Fruit fly (Drosophila melanogaster) whole organism, embryonic: ENCODE results near the gene Gyc88E.
A peak's percentile ranks its signal among the peaks of the same experiment; 100 is the strongest.

Experiments used
- BtbVII ChIP-seq: fragments of 200-800 bp; sonication (Bioruptor generic); optimal IDR thresholded peaks from 3 replicates; lab custom pipeline; 2017; ENCODE audit warnings: missing biosample characterization, mild to moderate bottlenecking, missing genetic modification characterization
- CG10267 ChIP-seq: fragments of 200-800 bp; sonication (Bioruptor generic); optimal IDR thresholded peaks from 2 replicates; lab custom pipeline; 2018; ENCODE audit warnings: missing biosample characterization, mild to moderate bottlenecking, missing genetic modification characterization, moderate library complexity
- CG10366 ChIP-seq: fragments of 200-800 bp; sonication (Bioruptor generic); IDR thresholded peaks from 2 replicates; pipeline ENCODE4 v1.3.6; 2022; ENCODE audit warnings: missing biosample characterization, missing genetic modification characterization
- CG11696 ChIP-seq: fragments of 200-800 bp; sonication (Bioruptor generic); IDR thresholded peaks from 2 replicates; pipeline ENCODE4 v1.3.6; 2022; ENCODE audit warnings: missing biosample characterization, missing genetic modification characterization
- CG12299 ChIP-seq: fragments of 200-800 bp; sonication (Bioruptor generic); optimal IDR thresholded peaks from 2 replicates; lab custom pipeline; 2018; ENCODE audit warnings: missing biosample characterization, mild to moderate bottlenecking, missing genetic modification characterization
- CG12769 ChIP-seq: fragments of 200-800 bp; sonication (Bioruptor generic); optimal IDR thresholded peaks from 2 replicates; lab custom pipeline; 2019; ENCODE audit warnings: missing biosample characterization, mild to moderate bottlenecking, missing genetic modification characterization, moderate library complexity
- CG13424 ChIP-seq: fragments of 200-800 bp; sonication (Bioruptor generic); optimal IDR thresholded peaks from 2 replicates; lab custom pipeline; 2019; ENCODE audit warnings: missing biosample characterization, mild to moderate bottlenecking, missing genetic modification characterization, moderate library complexity
- CG13775 ChIP-seq: fragments of 200-800 bp; sonication (Bioruptor generic); optimal IDR thresholded peaks from 3 replicates; lab custom pipeline; 2017; ENCODE audit warnings: missing biosample characterization, mild to moderate bottlenecking, missing genetic modification characterization
- CG15514 ChIP-seq: fragments of 200-800 bp; sonication (Bioruptor generic); optimal IDR thresholded peaks from 3 replicates; lab custom pipeline; 2017; ENCODE audit warnings: missing biosample characterization, missing genetic modification characterization, mild to moderate bottlenecking, moderate library complexity, missing genetic modification reagents
- CG17186 ChIP-seq: fragments of 200-800 bp; sonication (Bioruptor generic); optimal IDR thresholded peaks from 3 replicates; lab custom pipeline; 2017; ENCODE audit warnings: missing biosample characterization, missing genetic modification reagents, missing genetic modification characterization
- CG17385 ChIP-seq: fragments of 200-800 bp; sonication (Bioruptor generic); optimal IDR thresholded peaks from 3 replicates; lab custom pipeline; 2018; ENCODE audit warnings: missing biosample characterization, mild to moderate bottlenecking, missing genetic modification characterization
- CG18262 ChIP-seq: fragments of 200-800 bp; optimal IDR thresholded peaks from 3 replicates; lab custom pipeline; 2019; ENCODE audit warnings: missing biosample characterization, mild to moderate bottlenecking, missing genetic modification characterization, moderate library complexity
- CG2202 ChIP-seq: fragments of 200-800 bp; sonication (Bioruptor generic); optimal IDR thresholded peaks from 2 replicates; lab custom pipeline; 2018; ENCODE audit warnings: missing biosample characterization, mild to moderate bottlenecking, missing genetic modification characterization
- CG30020 ChIP-seq: fragments of 200-800 bp; optimal IDR thresholded peaks from 2 replicates; lab custom pipeline; 2019; ENCODE audit warnings: missing biosample characterization, mild to moderate bottlenecking, missing genetic modification characterization, moderate library complexity
- CG30431 ChIP-seq: fragments of 200-800 bp; sonication (Bioruptor generic); optimal IDR thresholded peaks from 2 replicates; lab custom pipeline; 2017; ENCODE audit warnings: missing biosample characterization, missing genetic modification characterization
- CG3995 ChIP-seq: fragments of 200-800 bp; sonication (Bioruptor generic); optimal IDR thresholded peaks from 3 replicates; lab custom pipeline; 2016; ENCODE audit warnings: missing biosample characterization, missing genetic modification characterization
- CG6654 ChIP-seq: fragments of 200-800 bp; sonication (Bioruptor generic); optimal IDR thresholded peaks from 2 replicates; lab custom pipeline; 2017; ENCODE audit warnings: missing biosample characterization, mild to moderate bottlenecking, missing genetic modification characterization
- CG7372 ChIP-seq: fragments of 200-800 bp; sonication (Bioruptor generic); IDR thresholded peaks from 2 replicates; pipeline ENCODE4 v1.3.6; 2022; ENCODE audit warnings: missing biosample characterization, missing genetic modification characterization
- CG9797 ChIP-seq: fragments of 200-800 bp; sonication (Bioruptor generic); optimal IDR thresholded peaks from 3 replicates; lab custom pipeline; 2018; ENCODE audit warnings: missing biosample characterization, mild to moderate bottlenecking, missing genetic modification characterization
- Dll ChIP-seq: fragments of 200-800 bp; sonication (Bioruptor generic); IDR thresholded peaks from 4 replicates; pipeline ENCODE4 v1.3.6; 2022; ENCODE audit warnings: missing biosample characterization, missing genetic modification characterization; ENCODE audit not compliant: partially characterized antibody
- Dp ChIP-seq: fragments of 200-800 bp; sonication (Bioruptor generic); optimal IDR thresholded peaks from 2 replicates; lab custom pipeline; 2018; ENCODE audit warnings: missing biosample characterization, mild to moderate bottlenecking, missing genetic modification characterization, moderate library complexity
- Fer1 ChIP-seq: fragments of 200-800 bp; sonication (Bioruptor generic); optimal IDR thresholded peaks from 2 replicates; lab custom pipeline; 2017; ENCODE audit warnings: missing biosample characterization, mild to moderate bottlenecking, missing genetic modification characterization
- Hmx ChIP-seq: fragments of 200-800 bp; sonication (Bioruptor generic); optimal IDR thresholded peaks from 2 replicates; lab custom pipeline; 2016; ENCODE audit warnings: missing biosample characterization, missing genetic modification characterization
- Max ChIP-seq: fragments of 200-800 bp; sonication (Bioruptor generic); optimal IDR thresholded peaks from 2 replicates; lab custom pipeline; 2016; ENCODE audit warnings: missing biosample characterization, mild to moderate bottlenecking, missing genetic modification characterization
- Med ChIP-seq: fragments of 200-800 bp; sonication (Bioruptor generic); peaks from one replicate; lab custom pipeline; 2016; ENCODE audit warnings: missing biosample characterization, missing genetic modification characterization, mild to moderate bottlenecking, inconsistent platforms, moderate library complexity
- Myb ChIP-seq: fragments of 200-800 bp; sonication (Bioruptor generic); optimal IDR thresholded peaks from 2 replicates; lab custom pipeline; 2016; ENCODE audit warnings: missing biosample characterization, missing genetic modification characterization
- Nf-YC ChIP-seq: fragments of 200-800 bp; optimal IDR thresholded peaks from 3 replicates; lab custom pipeline; 2019; ENCODE audit warnings: missing biosample characterization, mild to moderate bottlenecking, missing genetic modification characterization, moderate library complexity
- Oaz ChIP-seq: fragments of 200-800 bp; sonication (Bioruptor generic); IDR thresholded peaks from 2 replicates; pipeline ENCODE4 v1.3.6; 2022; ENCODE audit warnings: missing biosample characterization, missing genetic modification characterization
- Oli ChIP-seq: fragments of 200-800 bp; sonication (Bioruptor generic); optimal IDR thresholded peaks from 2 replicates; lab custom pipeline; 2018; ENCODE audit warnings: missing biosample characterization, mild to moderate bottlenecking, missing genetic modification characterization, moderate library complexity
- Rfx ChIP-seq: fragments of 200-800 bp; sonication (Bioruptor generic); IDR thresholded peaks from 2 replicates; pipeline ENCODE4 v1.3.6; 2022; ENCODE audit warnings: missing biosample characterization, missing genetic modification characterization
- Scr ChIP-seq: fragments of 200-800 bp; sonication (Bioruptor generic); IDR thresholded peaks from 2 replicates; pipeline ENCODE4 v1.3.6; 2022; ENCODE audit warnings: missing biosample characterization, missing genetic modification characterization; ENCODE audit not compliant: partially characterized antibody
- Sin3A ChIP-seq: fragments of >200 bp; optimal IDR thresholded peaks from 2 replicates; lab custom pipeline; 2018
- Trl ChIP-seq, 3 experiments: fragments of >200 bp in 2 of 3; fragments of 200-800 bp in 1 of 3; sonication (Bioruptor generic) in 1 of 3; optimal IDR thresholded peaks; 2 replicates in 1 of 3; 3 replicates in 2 of 3; lab custom pipeline; 2016 to 2017; ENCODE audit warnings: missing biosample characterization in 1 of 3, missing genetic modification characterization in 1 of 3
- YL-1 ChIP-seq: fragments of 200-800 bp; sonication (Bioruptor generic); optimal IDR thresholded peaks from 3 replicates; lab custom pipeline; 2017; ENCODE audit warnings: missing biosample characterization, mild to moderate bottlenecking, missing genetic modification characterization
- bab2 ChIP-seq: fragments of 200-800 bp; sonication (Bioruptor generic); optimal IDR thresholded peaks from 2 replicates; lab custom pipeline; 2016; ENCODE audit warnings: missing biosample characterization, missing genetic modification characterization
- chm ChIP-seq: fragments of 200-800 bp; sonication (Bioruptor generic); IDR thresholded peaks from 2 replicates; pipeline ENCODE4 v1.3.6; 2022; ENCODE audit warnings: missing biosample characterization, missing genetic modification characterization
- da ChIP-seq: fragments of 200-800 bp; sonication (Bioruptor generic); optimal IDR thresholded peaks from 2 replicates; lab custom pipeline; 2016; ENCODE audit warnings: missing biosample characterization, missing genetic modification characterization
- ftz-f1 ChIP-seq: fragments of 200-800 bp; sonication (Bioruptor generic); optimal IDR thresholded peaks from 2 replicates; lab custom pipeline; 2016; ENCODE audit warnings: missing biosample characterization, missing genetic modification characterization
- gro ChIP-seq: fragments of 200-800 bp; sonication (Bioruptor generic); optimal IDR thresholded peaks from 2 replicates; lab custom pipeline; 2016; ENCODE audit warnings: missing biosample characterization, missing genetic modification characterization
- hbn ChIP-seq: fragments of 200-800 bp; sonication (Bioruptor generic); IDR thresholded peaks from 2 replicates; pipeline ENCODE4 v1.3.6; 2022; ENCODE audit warnings: missing biosample characterization, missing genetic modification characterization; ENCODE audit not compliant: partially characterized antibody
- lbe ChIP-seq: fragments of 200-800 bp; sonication (Bioruptor generic); optimal IDR thresholded peaks from 2 replicates; lab custom pipeline; 2016; ENCODE audit warnings: missing biosample characterization, mild to moderate bottlenecking, missing genetic modification characterization
- luna ChIP-seq: fragments of 200-800 bp; sonication (Bioruptor generic); optimal IDR thresholded peaks from 2 replicates; lab custom pipeline; 2016; ENCODE audit warnings: missing biosample characterization, missing genetic modification characterization
- nmo ChIP-seq: fragments of 200-800 bp; sonication (Bioruptor generic); optimal IDR thresholded peaks from 2 replicates; lab custom pipeline; 2018; ENCODE audit warnings: missing biosample characterization, mild to moderate bottlenecking, missing genetic modification characterization, moderate library complexity
- nom ChIP-seq: fragments of 200-800 bp; sonication (Bioruptor generic); optimal IDR thresholded peaks from 2 replicates; lab custom pipeline; 2017; ENCODE audit warnings: missing biosample characterization, missing genetic modification characterization, mild to moderate bottlenecking, moderate library complexity, missing genetic modification reagents
- pfk ChIP-seq: fragments of 200-800 bp; sonication (Bioruptor generic); optimal IDR thresholded peaks from 2 replicates; lab custom pipeline; 2018; ENCODE audit warnings: missing biosample characterization, mild to moderate bottlenecking, missing genetic modification characterization, moderate library complexity
- row ChIP-seq: fragments of 200-800 bp; sonication (Bioruptor generic); IDR thresholded peaks from 3 replicates; pipeline ENCODE4 v1.3.6; 2022; ENCODE audit warnings: missing biosample characterization, missing genetic modification characterization
- sens-2 ChIP-seq: fragments of 200-800 bp; sonication (Bioruptor generic); IDR thresholded peaks from 2 replicates; pipeline ENCODE4 v1.3.6; 2022; ENCODE audit warnings: missing biosample characterization, missing genetic modification characterization
- sisA ChIP-seq: fragments of 200-800 bp; sonication (Bioruptor generic); IDR thresholded peaks from 2 replicates; pipeline ENCODE4 v1.3.6; 2022; ENCODE audit warnings: missing biosample characterization, missing genetic modification characterization
- stwl ChIP-seq: fragments of 200-800 bp; sonication (Bioruptor generic); optimal IDR thresholded peaks from 3 replicates; lab custom pipeline; 2018; ENCODE audit warnings: missing biosample characterization, mild to moderate bottlenecking, missing genetic modification characterization, moderate library complexity

Gene Gyc88E

dm6 chr3R:15213362-15213989 lies 63.3 kb downstream of the Gyc88E start, which contains the start of the genes CG6654 and CG4210 (continued):
- peak; percentile 39 for TF ChIP-seq hbn (GFP tag; lab: Robert Waterston, UW)
- TF ChIP-seq CG2202 (tag; lab: Kevin White, UChicago), result no peak
- TF ChIP-seq CG3995, result peak; percentile 69
- TF ChIP-seq CG18262, result peak; percentile 22
- peak; percentile 44 for TF ChIP-seq Nf-YC (tag; lab: Kevin White, UChicago)
- peak; percentile 84 for TF ChIP-seq CG9797 (GFP tag; lab: Kevin White, UChicago)
- peak; percentile 98 for TF ChIP-seq stwl (tag; lab: Kevin White, UChicago)
- TF ChIP-seq row (GFP tag; lab: Robert Waterston, UW), result peak; percentile 71
- TF ChIP-seq CG17385 (GFP tag; lab: Kevin White, UChicago), result peak; percentile 4
- TF ChIP-seq chm (GFP tag; lab: Robert Waterston, UW), result 0 out of 2 replicates have a peak, but pooled peaks have one; percentile 9
- TF ChIP-seq Max (GFP tag; lab: Kevin White, UChicago), result peak; percentile 14
- TF ChIP-seq Sin3A, result peak; percentile 21
- TF ChIP-seq CG12299 (tag; lab: Kevin White, UChicago), result no peak
- TF ChIP-seq Scr, result peak; percentile 68
- TF ChIP-seq nmo (GFP tag; lab: Kevin White, UChicago), result peak; percentile 56
- no peak for TF ChIP-seq lbe (GFP tag; lab: Kevin White, UChicago)
- TF ChIP-seq CG30020 (tag; lab: Kevin White, UChicago), result peak; percentile 47
- peak; percentile 3 for TF ChIP-seq CG13775 (GFP tag; lab: Kevin White, UChicago)
- TF ChIP-seq Med (GFP tag; lab: Kevin White, UChicago), result peak; percentile 57
- TF ChIP-seq CG7372 (GFP tag; lab: Robert Waterston, UW), result no peak
- peak; percentile 90 for TF ChIP-seq Dp (GFP tag; lab: Kevin White, UChicago)
- TF ChIP-seq Oli (tag; lab: Kevin White, UChicago), result no peak
- peak; percentile 8 for TF ChIP-seq CG13424
- peak; percentile 69 for TF ChIP-seq Dll (GFP tag; lab: Robert Waterston, UW)
- TF ChIP-seq bab2 (GFP tag; lab: Kevin White, UChicago), result no peak
- TF ChIP-seq CG17186 (GFP tag; lab: Kevin White, UChicago), result no peak
- TF ChIP-seq CG10267, result peak; percentile 58
- TF ChIP-seq luna (GFP tag; lab: Kevin White, UChicago), result no peak
- no peak for TF ChIP-seq CG30431
- TF ChIP-seq gro, result peak; percentile 33
- peak; percentile 20 for TF ChIP-seq CG15514 (GFP tag; lab: Kevin White, UChicago)
- no peak for TF ChIP-seq nom (GFP tag; lab: Kevin White, UChicago)
- TF ChIP-seq YL-1, result peak; percentile 32
- TF ChIP-seq ftz-f1 (GFP tag; lab: Kevin White, UChicago), result peak; percentile 38
- peak; percentile 3 for TF ChIP-seq Myb

dm6 chr3R:15218824-15219576 lies 68.8 kb downstream of the Gyc88E start, which contains the start of the genes SIDL and CG12241:
SIDL (minus strand) TSS chr3R:15218874.
CG12241 (plus strand) TSS chr3R:15219256.
- TF ChIP-seq CG12769, result no peak
- TF ChIP-seq CG10366, result peak; percentile 24; the same call in 1 of the 2 replicates
- peak; percentile 96 for TF ChIP-seq Rfx (GFP tag; lab: Robert Waterston, UW)
- no peak for TF ChIP-seq da (GFP tag; lab: Kevin White, UChicago)
- no peak for TF ChIP-seq Hmx (GFP tag; lab: Kevin White, UChicago)
- peak; percentile 79 for TF ChIP-seq Fer1 (GFP tag; lab: Kevin White, UChicago)
- no peak for TF ChIP-seq sens-2 (GFP tag; lab: Robert Waterston, UW)
- peak; percentile 91 for TF ChIP-seq sisA
- TF ChIP-seq Oaz (GFP tag; lab: Robert Waterston, UW), result 0 out of 2 replicates have a peak, but pooled peaks have one; percentile 21
- TF ChIP-seq Trl (optimal IDR thresholded peaks at IDR 0.05; lab: Kevin White, UChicago), result no peak
- peak; percentile 84 for TF ChIP-seq Trl (GFP tag; optimal IDR thresholded peaks at IDR 0.05; lab: Kevin White, UChicago)
- no peak for TF ChIP-seq CG6654
- TF ChIP-seq nom (GFP tag; lab: Kevin White, UChicago), result peak; percentile 75
- no peak for TF ChIP-seq pfk (GFP tag; lab: Kevin White, UChicago)
- peak; percentile 82 for TF ChIP-seq BtbVII (GFP tag; lab: Kevin White, UChicago)
- peak; percentile 88 for TF ChIP-seq CG11696 (GFP tag; lab: Robert Waterston, UW)
